Fruit fly (Drosophila melanogaster) whole organism, embryonic: ENCODE measurements around the gene Sems.

ENCODE experiments used
- CG16813 ChIP-seq: fragments of 200-800 bp; sonication (Bioruptor generic); IDR thresholded peaks from 3 replicates; pipeline ENCODE4 v1.3.6; 2022; ENCODE audit warnings: missing biosample characterization, missing genetic modification characterization; ENCODE audit not compliant: partially characterized antibody
- CG2116 ChIP-seq: fragments of 200-800 bp; sonication (Bioruptor generic); optimal IDR thresholded peaks from 3 replicates; lab custom pipeline; 2018; ENCODE audit warnings: missing biosample characterization, mild to moderate bottlenecking, missing genetic modification characterization

DNA sequence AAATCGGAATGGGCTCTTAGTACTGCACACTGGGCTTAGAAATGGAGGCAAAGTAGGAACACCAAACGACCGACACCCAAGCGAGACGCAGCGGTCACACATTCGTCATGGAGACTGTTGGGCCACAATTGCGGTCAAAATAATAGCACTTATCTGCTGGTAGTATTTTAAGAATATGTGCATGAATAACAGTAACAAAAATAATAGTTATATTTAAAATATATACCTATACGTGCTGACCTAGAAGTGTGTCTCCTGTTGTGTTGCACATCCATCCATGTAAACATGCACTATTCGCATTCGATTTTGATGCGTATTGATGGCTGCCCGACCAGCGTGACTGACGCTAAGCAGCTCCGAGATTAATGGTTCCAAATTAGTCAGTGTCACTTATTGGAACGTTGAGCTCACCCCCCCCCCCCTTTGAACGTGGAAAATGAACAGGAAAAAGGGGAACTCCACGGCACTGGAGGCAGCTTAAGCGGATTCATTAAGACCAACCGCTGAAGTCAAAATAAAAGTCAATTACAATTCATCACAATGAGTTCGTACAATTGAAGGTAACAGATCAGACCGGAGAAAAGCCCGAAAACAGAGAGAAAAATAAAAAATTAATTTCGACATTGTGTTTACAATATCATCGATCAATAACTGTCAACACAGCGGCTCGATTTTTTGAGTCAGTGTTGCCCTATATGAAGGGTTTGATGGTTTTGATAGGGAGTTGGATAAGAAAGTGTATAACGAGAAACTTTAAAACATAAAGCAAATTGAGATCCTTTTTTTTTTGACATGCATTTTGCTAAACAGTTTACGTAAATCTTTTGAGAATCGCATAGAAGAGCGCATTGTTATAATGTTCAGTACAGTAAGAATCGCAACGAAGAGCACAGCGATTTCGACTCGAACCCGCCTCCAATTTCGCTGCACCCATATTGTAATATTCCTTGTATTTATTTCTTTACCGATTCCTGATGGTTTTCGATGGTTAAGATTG, 3.6 kb downstream of the Sems start:
- TF ChIP-seq CG2116 (GFP tag; lab: Kevin White, UChicago) (no peak), CG16813 (GFP tag; lab: Robert Waterston, UW) (no peak)
